Worm (Caenorhabditis elegans): ENCODE results near the gene pinn-1.
"Not testable (repeated sequence)": the region's sequence is repeated elsewhere in the genome, so short reads cannot be mapped to it uniquely, and the experiment has no call there.

Gene pinn-1

DNA sequence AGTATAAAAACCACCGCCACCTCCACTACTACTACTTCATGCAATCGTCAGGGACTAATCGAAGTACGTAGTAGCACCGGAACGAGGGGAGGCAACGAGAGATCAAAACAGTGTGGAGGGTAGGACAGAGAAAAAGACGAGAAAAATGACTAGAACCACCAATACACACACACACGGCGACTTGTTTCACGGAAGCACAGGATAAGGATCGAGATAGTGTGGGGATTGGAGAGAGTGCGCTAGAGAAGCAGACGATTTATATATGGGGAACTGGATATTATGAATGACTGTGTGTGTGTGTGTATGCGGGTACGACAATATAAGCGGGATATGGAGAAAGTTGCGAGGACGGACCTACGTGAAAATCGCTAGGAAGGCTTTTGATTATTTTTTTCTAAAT lies 34.0 kb downstream of the pinn-1 start:
- no peak for TF ChIP-seq flt-1 (GFP tag; IDR thresholded peaks at IDR 0.05)
- peak; percentile 34; the same call in 1 of the 2 replicates for TF ChIP-seq ztf-29 (GFP tag; IDR thresholded peaks at IDR 0.05)

DNA sequence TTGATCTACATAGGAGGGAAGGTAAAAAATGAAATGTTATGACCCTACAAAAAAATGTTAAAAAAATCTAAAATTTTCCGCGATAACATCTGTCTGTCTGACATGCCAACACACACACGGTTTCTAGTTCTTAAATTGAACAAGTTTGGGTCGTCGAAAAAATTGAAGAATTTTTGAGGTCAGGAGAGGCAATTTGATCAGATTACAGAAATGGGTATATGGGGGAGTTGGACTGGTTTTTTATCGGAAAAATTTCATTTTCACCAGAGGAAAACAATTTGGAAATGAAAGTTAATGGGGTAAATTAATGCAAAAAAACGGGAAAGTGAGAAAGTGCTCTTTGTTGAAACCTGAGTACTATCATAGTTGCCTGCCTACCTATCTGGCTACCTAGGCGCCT lies 35.0 kb downstream of the pinn-1 start:
- TF ChIP-seq cog-1 (tag; optimal IDR thresholded peaks at IDR 0.05), result no peak
- no peak for TF ChIP-seq ref-1 (GFP tag; conservative IDR thresholded peaks at IDR 0.05)
- no peak for TF ChIP-seq ztf-23 (GFP tag; IDR thresholded peaks at IDR 0.05)
- TF ChIP-seq flt-1 (GFP tag; IDR thresholded peaks at IDR 0.05), result no peak
- TF ChIP-seq med-1 (GFP tag; optimal IDR thresholded peaks at IDR 0.05; ENCODE audit: insufficient read depth), result no peak
- no peak for TF ChIP-seq ztf-29 (GFP tag; IDR thresholded peaks at IDR 0.05)
- TF ChIP-seq klf-2 (GFP tag; conservative IDR thresholded peaks at IDR 0.05), result no peak
- TF ChIP-seq tab-1 (GFP tag; IDR thresholded peaks at IDR 0.05), result no peak
- TF ChIP-seq T22C8.4 (GFP tag; IDR thresholded peaks at IDR 0.05), result no peak

DNA sequence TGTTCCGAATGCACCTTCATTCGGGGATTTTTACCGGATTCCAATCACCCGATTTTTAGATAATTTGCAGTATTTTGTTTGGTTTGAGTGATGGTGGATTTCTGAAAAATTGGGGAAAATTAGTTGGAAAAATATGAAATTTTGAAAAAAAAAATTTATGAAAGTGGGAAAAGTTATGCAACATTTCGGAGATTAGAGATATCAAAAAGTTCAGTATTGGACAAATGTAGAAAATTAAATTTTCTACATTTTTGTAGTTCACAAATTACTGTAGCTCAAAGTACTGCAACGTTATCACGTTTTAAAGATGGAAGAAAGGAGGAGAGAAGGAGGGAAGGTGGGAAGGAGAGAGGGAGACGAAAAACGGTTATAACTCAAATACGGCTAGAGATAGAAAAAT lies 36.3 kb downstream of the pinn-1 start, which contains the start of gene ptc-3:
Gene ptc-3 (minus strand): TSS at position 101 of the 400 bp plus-strand sequence.
- no peak for TF ChIP-seq flt-1 (GFP tag; IDR thresholded peaks at IDR 0.05)
- TF ChIP-seq ztf-29 (GFP tag; IDR thresholded peaks at IDR 0.05), result no peak
- TF ChIP-seq tab-1 (GFP tag; IDR thresholded peaks at IDR 0.05), result no peak
- no peak for TF ChIP-seq klf-2 (GFP tag; conservative IDR thresholded peaks at IDR 0.05)
- TF ChIP-seq med-1 (GFP tag; optimal IDR thresholded peaks at IDR 0.05; ENCODE audit: insufficient read depth), result no peak
- no peak for TF ChIP-seq T22C8.4 (GFP tag; IDR thresholded peaks at IDR 0.05)
- TF ChIP-seq ref-1 (GFP tag; conservative IDR thresholded peaks at IDR 0.05), result no peak
- no peak for TF ChIP-seq cog-1 (tag; optimal IDR thresholded peaks at IDR 0.05)

DNA sequence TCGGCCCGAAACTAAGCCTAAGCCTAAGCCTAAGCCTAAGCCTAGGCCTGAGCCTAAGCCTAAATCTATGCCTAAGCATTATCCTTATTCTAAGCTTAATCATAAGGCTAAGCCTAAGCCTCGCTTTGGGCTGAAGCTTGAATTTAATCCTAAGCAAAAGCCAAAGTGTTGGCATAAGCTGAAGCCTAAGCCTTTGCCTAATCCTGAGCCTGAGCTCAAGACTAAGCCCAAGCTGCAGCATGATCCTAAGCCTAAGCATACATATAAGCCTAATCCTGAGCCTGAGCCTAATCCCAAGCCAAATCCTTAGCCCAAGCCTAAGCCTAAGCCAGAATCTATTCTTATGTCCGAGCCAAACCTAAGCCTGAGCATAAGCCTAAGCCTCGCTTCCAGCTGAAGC lies 42.3 kb downstream of the pinn-1 start:
- TF ChIP-seq flt-1 (GFP tag; IDR thresholded peaks at IDR 0.05), result no peak
- no peak for TF ChIP-seq T22C8.4 (GFP tag; IDR thresholded peaks at IDR 0.05)
- no peak for TF ChIP-seq med-1 (GFP tag; optimal IDR thresholded peaks at IDR 0.05; ENCODE audit: insufficient read depth)
- no peak for TF ChIP-seq ztf-29 (GFP tag; IDR thresholded peaks at IDR 0.05)
- TF ChIP-seq tab-1 (GFP tag; IDR thresholded peaks at IDR 0.05), result no peak
- TF ChIP-seq ref-1 (GFP tag; conservative IDR thresholded peaks at IDR 0.05), result no peak
- no peak for TF ChIP-seq klf-2 (GFP tag; conservative IDR thresholded peaks at IDR 0.05)
- no peak for TF ChIP-seq cog-1 (tag; optimal IDR thresholded peaks at IDR 0.05)
- no peak for TF ChIP-seq ztf-23 (GFP tag; IDR thresholded peaks at IDR 0.05)

DNA sequence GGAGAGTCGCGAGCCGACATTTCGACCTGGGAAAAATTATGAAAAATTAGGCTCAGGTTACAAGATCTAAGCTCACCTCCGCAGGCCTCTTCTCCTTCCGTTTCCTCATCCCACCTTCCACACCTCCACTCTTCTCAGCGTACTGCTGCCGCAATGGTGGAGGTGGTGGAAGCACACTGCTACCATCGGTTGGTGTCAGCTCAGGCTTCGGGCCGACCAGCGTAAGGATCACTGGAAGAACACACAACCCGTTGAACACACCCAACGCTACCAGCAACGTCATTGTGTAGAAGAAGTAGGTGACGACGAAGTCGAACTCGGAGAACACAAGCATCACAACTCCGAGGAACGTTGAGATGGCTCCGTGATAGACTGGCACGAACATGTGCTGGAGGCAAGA lies 43.1 kb downstream of the pinn-1 start:
- TF ChIP-seq tab-1 (GFP tag; IDR thresholded peaks at IDR 0.05) (0 out of 2 replicates have a peak, but pooled peaks have one; percentile 13), flt-1 (GFP tag; IDR thresholded peaks at IDR 0.05) (no peak)

DNA sequence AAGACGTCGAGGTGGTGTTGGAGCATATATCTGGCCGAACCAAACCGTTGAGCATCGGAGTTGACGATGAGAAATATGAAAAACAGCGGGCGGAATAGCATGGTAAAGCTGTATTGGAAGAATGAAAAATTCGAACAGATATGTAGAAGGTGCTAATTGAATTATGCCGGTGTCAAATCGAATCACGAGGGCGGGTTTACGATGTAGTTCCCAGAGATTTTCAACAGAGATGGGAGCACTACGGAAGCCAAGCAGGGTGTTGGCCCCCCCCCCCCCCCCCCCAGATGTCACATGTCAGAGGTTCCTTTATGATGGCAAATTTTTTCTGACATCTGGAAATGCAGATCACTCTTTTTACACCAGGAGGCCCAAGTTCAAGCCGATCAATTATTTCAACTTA lies 45.7 kb downstream of the pinn-1 start, which contains the start of gene Y110A2AL.7:
Gene Y110A2AL.7 (minus strand): TSS at position 101 of the 400 bp plus-strand sequence.
- TF ChIP-seq tab-1 (GFP tag; IDR thresholded peaks at IDR 0.05) (no peak), ztf-29 (GFP tag; IDR thresholded peaks at IDR 0.05) (no peak), ztf-23 (GFP tag; IDR thresholded peaks at IDR 0.05) (no peak), T22C8.4 (GFP tag; IDR thresholded peaks at IDR 0.05) (no peak), med-1 (GFP tag; optimal IDR thresholded peaks at IDR 0.05; ENCODE audit: insufficient read depth) (no peak), klf-2 (GFP tag; conservative IDR thresholded peaks at IDR 0.05) (no peak), flt-1 (GFP tag; IDR thresholded peaks at IDR 0.05) (no peak), cog-1 (tag; optimal IDR thresholded peaks at IDR 0.05) (no peak), ref-1 (GFP tag; conservative IDR thresholded peaks at IDR 0.05) (no peak)

DNA sequence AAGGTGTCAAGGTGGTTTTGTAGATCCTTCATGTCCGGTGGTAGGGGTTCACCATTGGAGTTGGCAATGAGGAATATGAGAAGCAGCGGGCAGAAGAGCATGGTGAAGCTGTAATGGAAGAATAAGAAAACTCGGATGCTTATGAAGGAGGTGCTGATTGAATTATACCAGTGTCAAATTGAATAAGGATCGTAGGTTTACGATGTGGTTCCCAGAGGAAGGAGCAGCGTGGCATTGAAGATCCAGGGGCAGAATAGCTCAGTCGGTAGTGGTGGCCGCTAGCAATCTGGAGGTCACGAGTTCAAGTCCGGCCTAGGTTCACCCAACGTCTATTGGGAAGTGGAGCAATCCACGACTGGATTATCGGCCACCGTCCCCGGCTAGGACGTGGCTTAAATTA lies 47.3 kb downstream of the pinn-1 start, which contains the start of gene Y110A2AL.6:
Gene Y110A2AL.6 (minus strand): TSS at position 101 of the 400 bp plus-strand sequence.
- TF ChIP-seq tab-1 (GFP tag; IDR thresholded peaks at IDR 0.05) (no peak), T22C8.4 (GFP tag; IDR thresholded peaks at IDR 0.05) (no peak), ztf-29 (GFP tag; IDR thresholded peaks at IDR 0.05) (no peak), cog-1 (tag; optimal IDR thresholded peaks at IDR 0.05) (no peak), flt-1 (GFP tag; IDR thresholded peaks at IDR 0.05) (no peak), klf-2 (GFP tag; conservative IDR thresholded peaks at IDR 0.05) (no peak), ref-1 (GFP tag; conservative IDR thresholded peaks at IDR 0.05) (no peak), ztf-23 (GFP tag; IDR thresholded peaks at IDR 0.05) (no peak), med-1 (GFP tag; optimal IDR thresholded peaks at IDR 0.05; ENCODE audit: insufficient read depth) (no peak)

DNA sequence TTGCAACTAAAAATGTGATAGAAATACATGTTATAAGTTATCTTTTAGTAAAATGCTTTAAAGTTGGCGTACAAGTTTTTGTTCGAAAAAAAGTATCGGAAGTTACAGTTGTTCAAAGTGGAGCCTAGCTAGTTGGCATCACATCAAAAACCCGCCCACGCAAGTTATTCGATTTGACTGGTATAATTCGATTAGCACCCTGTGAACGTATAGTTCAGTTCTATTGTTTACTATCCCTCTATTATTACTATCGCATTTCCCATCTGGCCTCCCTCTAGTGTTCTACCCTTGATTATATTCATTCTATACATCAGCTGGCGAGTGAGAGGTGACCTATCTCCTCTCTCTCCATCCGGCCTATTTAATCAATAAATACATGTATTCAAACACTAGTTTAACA lies 49.8 kb downstream of the pinn-1 start, which contains the start of gene Y110A2AL.4:
Gene Y110A2AL.4 (plus strand): TSS at position 301 of the 400 bp plus-strand sequence.
- not testable (repeated sequence) for TF ChIP-seq ref-1 (GFP tag; conservative IDR thresholded peaks at IDR 0.05); ztf-23 (GFP tag; IDR thresholded peaks at IDR 0.05); ztf-29 (GFP tag; IDR thresholded peaks at IDR 0.05)

DNA sequence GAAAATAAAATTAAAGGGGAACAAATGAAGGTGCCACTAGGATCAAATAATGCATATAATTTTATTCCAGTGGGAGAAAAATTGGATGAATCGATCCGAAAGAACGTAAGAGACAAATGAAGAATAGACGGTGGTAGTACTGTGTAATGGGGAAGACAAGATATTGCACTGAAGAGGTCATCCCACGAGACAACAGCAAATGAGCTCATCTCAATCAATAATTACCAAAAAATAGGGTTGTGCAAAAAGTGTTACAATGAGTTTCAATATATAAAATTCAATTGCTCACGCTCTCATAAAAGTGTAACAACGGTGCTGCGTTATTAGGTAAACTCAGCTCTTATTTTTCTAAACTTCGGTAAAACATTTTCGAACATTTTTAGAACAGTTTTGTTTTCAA lies 52.0 kb downstream of the pinn-1 start, which contains the start of gene K12H6.7:
Gene K12H6.7 (minus strand): TSS at position 101 of the 400 bp plus-strand sequence.
- no peak for TF ChIP-seq med-1 (GFP tag; optimal IDR thresholded peaks at IDR 0.05; ENCODE audit: insufficient read depth)
- no peak for TF ChIP-seq ref-1 (GFP tag; conservative IDR thresholded peaks at IDR 0.05)
- no peak for TF ChIP-seq flt-1 (GFP tag; IDR thresholded peaks at IDR 0.05)
- no peak for TF ChIP-seq ztf-23 (GFP tag; IDR thresholded peaks at IDR 0.05)
- TF ChIP-seq cog-1 (tag; optimal IDR thresholded peaks at IDR 0.05), result no peak
- no peak for TF ChIP-seq tab-1 (GFP tag; IDR thresholded peaks at IDR 0.05)
- no peak for TF ChIP-seq T22C8.4 (GFP tag; IDR thresholded peaks at IDR 0.05)
- TF ChIP-seq ztf-29 (GFP tag; IDR thresholded peaks at IDR 0.05), result no peak
- no peak for TF ChIP-seq klf-2 (GFP tag; conservative IDR thresholded peaks at IDR 0.05)
